Fruit fly (Drosophila melanogaster) Kc167 (cell line): Measurements from ENCODE around the gene CCAP.

Source experiments
- insv ChIP-seq: fragments of >200 bp; optimal IDR thresholded peaks from 3 replicates; lab custom pipeline; 2018; ENCODE audit warnings: missing external identifiers
- psq ChIP-seq: fragments of >200 bp; optimal IDR thresholded peaks from 2 replicates; lab custom pipeline; 2017; ENCODE audit warnings: missing external identifiers

dm6 chr3R:22684948-22685253 lies 17.0 kb downstream of the CCAP start:
- TF ChIP-seq insv (lab: Kevin White, UChicago): no peak
- no peak for TF ChIP-seq psq (lab: Kevin White, UChicago)
